Fruit fly (Drosophila melanogaster) whole organism, wandering third instar larva: ENCODE data around the gene CG43165.
A peak's percentile ranks its signal among the peaks of the same experiment; 100 is the strongest.

Experiments used
- Abd-B ChIP-seq: fragments of >200 bp; optimal IDR thresholded peaks from 2 replicates; lab custom pipeline; 2017; ENCODE audit warnings: missing biosample characterization, missing genetic modification characterization
- CG32264 ChIP-seq: fragments of 200-800 bp; sonication (Bioruptor generic); optimal IDR thresholded peaks from 2 replicates; lab custom pipeline; 2016; ENCODE audit warnings: missing biosample characterization, missing genetic modification characterization
- CG9705 ChIP-seq: fragments of 200-800 bp; sonication (Bioruptor generic); optimal IDR thresholded peaks from 2 replicates; lab custom pipeline; 2018; ENCODE audit warnings: missing biosample characterization, mild to moderate bottlenecking, missing genetic modification characterization
- CrebA ChIP-seq: fragments of 200-800 bp; sonication (Bioruptor generic); optimal IDR thresholded peaks from 2 replicates; lab custom pipeline; 2016; ENCODE audit warnings: missing biosample characterization, mild to moderate bottlenecking, missing genetic modification characterization, borderline replicate concordance
- Dfd ChIP-seq: fragments of >200 bp; optimal IDR thresholded peaks from 2 replicates; lab custom pipeline; 2017; ENCODE audit warnings: missing biosample characterization, missing genetic modification characterization
- Dif ChIP-seq: fragments of 200-275, 200-300 bp; sonication (Bioruptor generic); optimal IDR thresholded peaks from 2 replicates; lab custom pipeline; 2018; ENCODE audit warnings: missing biosample characterization, missing genetic modification characterization; ENCODE audit not compliant: partially characterized antibody
- GATAd ChIP-seq: sonication (Bioruptor generic); optimal IDR thresholded peaks from 2 replicates; lab custom pipeline; 2016; ENCODE audit warnings: missing biosample characterization, missing genetic modification characterization
- HLH106 ChIP-seq: fragments of 200-800 bp; optimal IDR thresholded peaks from 3 replicates; lab custom pipeline; 2019; ENCODE audit warnings: missing biosample characterization, mild to moderate bottlenecking, missing genetic modification characterization, moderate library complexity
- Hnf4 ChIP-seq: fragments of 200-800 bp; sonication (Bioruptor generic); optimal IDR thresholded peaks from 2 replicates; lab custom pipeline; 2016; ENCODE audit warnings: missing biosample characterization, mild to moderate bottlenecking, missing genetic modification characterization
- Hr78 ChIP-seq: fragments of >200 bp; optimal IDR thresholded peaks from 2 replicates; lab custom pipeline; 2017; ENCODE audit warnings: missing biosample characterization, missing genetic modification characterization
- Hr83 ChIP-seq: fragments of 200-300 bp; sonication (Bioruptor generic); optimal IDR thresholded peaks from 2 replicates; lab custom pipeline; 2016; ENCODE audit warnings: missing biosample characterization, mild to moderate bottlenecking, missing genetic modification characterization, moderate library complexity; ENCODE audit not compliant: poor library complexity, severe bottlenecking
- Jra ChIP-seq: sonication (Bioruptor generic); optimal IDR thresholded peaks from 2 replicates; lab custom pipeline; 2016; ENCODE audit warnings: missing biosample characterization, missing genetic modification characterization
- Mio ChIP-seq: sonication (Bioruptor generic); optimal IDR thresholded peaks from 2 replicates; lab custom pipeline; 2016; ENCODE audit warnings: missing biosample characterization, missing genetic modification characterization
- Myc ChIP-seq: fragments of >200 bp; optimal IDR thresholded peaks from 2 replicates; lab custom pipeline; 2017
- OdsH ChIP-seq: fragments of 200-800 bp; sonication (Bioruptor generic); optimal IDR thresholded peaks from 2 replicates; lab custom pipeline; 2016; ENCODE audit warnings: missing biosample characterization, mild to moderate bottlenecking, missing genetic modification characterization
- Rel ChIP-seq, 2 experiments: fragments of 200-800 bp; sonication (Bioruptor generic) in 1 of 2; optimal IDR thresholded peaks; 2 replicates in 1 of 2; 3 replicates in 1 of 2; lab custom pipeline; 2016 to 2019; ENCODE audit warnings: mild to moderate bottlenecking in 2 of 2, missing biosample characterization in 2 of 2, missing genetic modification characterization in 2 of 2, moderate library complexity in 1 of 2
- Sp1 ChIP-seq: fragments of 200-800 bp; sonication (Bioruptor generic); optimal IDR thresholded peaks from 3 replicates; lab custom pipeline; 2019; ENCODE audit warnings: missing biosample characterization, mild to moderate bottlenecking, missing genetic modification characterization, moderate library complexity
- Vsx2 ChIP-seq: fragments of 200-300, 225-300 bp; sonication (Bioruptor generic); optimal IDR thresholded peaks from 2 replicates; lab custom pipeline; 2018; ENCODE audit warnings: missing biosample characterization, missing genetic modification characterization; ENCODE audit not compliant: partially characterized antibody
- br ChIP-seq: fragments of 200-800 bp; sonication (Bioruptor generic); optimal IDR thresholded peaks from 2 replicates; lab custom pipeline; 2016; ENCODE audit warnings: missing biosample characterization, missing genetic modification characterization
- brk ChIP-seq: fragments of 200-800 bp; sonication (Bioruptor generic); optimal IDR thresholded peaks from 2 replicates; lab custom pipeline; 2016; ENCODE audit warnings: missing biosample characterization, mild to moderate bottlenecking, missing genetic modification characterization
- dl ChIP-seq, 2 experiments: fragments of 175-275, 200-275 bp in 1 of 2; fragments of 200-275 bp in 1 of 2; sonication (Bioruptor generic); optimal IDR thresholded peaks; lab custom pipeline; 2018; ENCODE audit warnings: mild to moderate bottlenecking in 2 of 2, missing biosample characterization in 2 of 2, missing genetic modification characterization in 2 of 2, moderate library complexity in 2 of 2; ENCODE audit not compliant: partially characterized antibody in 2 of 2, insufficient read depth in 1 of 2
- dmrt93B ChIP-seq: fragments of 200-800 bp; sonication (Bioruptor generic); optimal IDR thresholded peaks from 2 replicates; lab custom pipeline; 2018; ENCODE audit warnings: missing biosample characterization, mild to moderate bottlenecking, missing genetic modification characterization
- dsf ChIP-seq: sonication (Bioruptor generic); optimal IDR thresholded peaks from 2 replicates; lab custom pipeline; 2016; ENCODE audit warnings: missing biosample characterization, missing genetic modification characterization, borderline replicate concordance
- ey ChIP-seq: fragments of 200-800 bp; sonication (Bioruptor generic); optimal IDR thresholded peaks from 2 replicates; lab custom pipeline; 2016; ENCODE audit warnings: missing biosample characterization, missing genetic modification characterization
- foxo ChIP-seq, 2 experiments: fragments of 200-800 bp; sonication (Bioruptor generic); optimal IDR thresholded peaks; 2 replicates in 1 of 2; 3 replicates in 1 of 2; lab custom pipeline; 2016 to 2017; ENCODE audit warnings: missing biosample characterization in 2 of 2, missing genetic modification characterization in 2 of 2
- fru ChIP-seq: fragments of 200-800 bp; sonication (Bioruptor generic); optimal IDR thresholded peaks from 3 replicates; lab custom pipeline; 2016; ENCODE audit warnings: missing biosample characterization, mild to moderate bottlenecking, missing genetic modification characterization
- h ChIP-seq: fragments of 200-800 bp; sonication (Bioruptor generic); optimal IDR thresholded peaks from 3 replicates; lab custom pipeline; 2016; ENCODE audit warnings: missing biosample characterization, mild to moderate bottlenecking, missing genetic modification characterization
- jim ChIP-seq: fragments of 175-275, 200-325 bp; sonication (Bioruptor generic); optimal IDR thresholded peaks from 2 replicates; lab custom pipeline; 2016; ENCODE audit warnings: missing biosample characterization, mild to moderate bottlenecking, missing genetic modification characterization
- lola ChIP-seq: fragments of >200 bp; optimal IDR thresholded peaks from 2 replicates; lab custom pipeline; 2017; ENCODE audit warnings: missing biosample characterization, missing genetic modification characterization
- pan ChIP-seq: fragments of >200 bp; optimal IDR thresholded peaks from 2 replicates; lab custom pipeline; 2017
- psq ChIP-seq: fragments of 200-800 bp; sonication (Bioruptor generic); optimal IDR thresholded peaks from 3 replicates; lab custom pipeline; 2017; ENCODE audit warnings: missing biosample characterization, mild to moderate bottlenecking, missing genetic modification characterization, moderate library complexity
- rgr ChIP-seq: fragments of 200-800 bp; sonication (Bioruptor generic); optimal IDR thresholded peaks from 3 replicates; lab custom pipeline; 2016; ENCODE audit warnings: missing biosample characterization, mild to moderate bottlenecking, missing genetic modification characterization
- sage ChIP-seq: fragments of 200-800 bp; sonication (Bioruptor generic); optimal IDR thresholded peaks from 2 replicates; lab custom pipeline; 2016; ENCODE audit warnings: missing biosample characterization, mild to moderate bottlenecking, missing genetic modification characterization
- sv ChIP-seq: fragments of 200-800 bp; sonication (Bioruptor generic); optimal IDR thresholded peaks from 3 replicates; lab custom pipeline; 2016; ENCODE audit warnings: missing biosample characterization, missing genetic modification characterization
- tai ChIP-seq: sonication (Bioruptor generic); optimal IDR thresholded peaks from 2 replicates; lab custom pipeline; 2016; ENCODE audit warnings: missing biosample characterization, missing genetic modification characterization
- usp ChIP-seq: fragments of >200 bp; optimal IDR thresholded peaks from 2 replicates; lab custom pipeline; 2017; ENCODE audit warnings: missing biosample characterization, missing genetic modification characterization
- woc ChIP-seq: sonication (Bioruptor generic); optimal IDR thresholded peaks from 2 replicates; lab custom pipeline; 2016; ENCODE audit warnings: missing biosample characterization, mild to moderate bottlenecking, missing genetic modification characterization

CG43165 gene

dm6 chr2L:3657349-3658142 is 37.3 kb downstream of the CG43165 start (continued):
- TF ChIP-seq Dif (GFP tag; lab: Kevin White, UChicago) (no peak), tai (GFP tag; lab: Kevin White, UChicago) (peak; percentile 46), lola (no peak), Myc (lab: Kevin White, UChicago) (peak; percentile 90), CG32264 (no peak), jim (GFP tag; lab: Kevin White, UChicago) (no peak), Jra (GFP tag; lab: Kevin White, UChicago) (no peak), Abd-B (GFP tag; lab: Kevin White, UChicago) (no peak), Sp1 (GFP tag; lab: Kevin White, UChicago) (no peak), Rel (GFP tag; optimal IDR thresholded peaks at IDR 0.05; lab: Kevin White, UChicago) (no peak), Rel (tag; optimal IDR thresholded peaks at IDR 0.05; lab: Kevin White, UChicago) (no peak), rgr (peak; percentile 34)

dm6 chr2L:3656667-3657066 is 38.2 kb downstream of the CG43165 start, which contains the start of gene for:
for (minus strand) TSS chr2L:3656953.
- peak; percentile 14 for TF ChIP-seq fru (GFP tag; lab: Kevin White, UChicago)
- no peak for TF ChIP-seq sv
- TF ChIP-seq, all 38 proteins: peak for 1

- peak; percentile 99 for TF ChIP-seq Hnf4 (GFP tag; lab: Kevin White, UChicago)
- peak; percentile 96 for TF ChIP-seq brk (GFP tag; lab: Kevin White, UChicago)
- TF ChIP-seq usp (GFP tag; lab: Kevin White, UChicago), result no peak
- peak; percentile 99 for TF ChIP-seq br (GFP tag; lab: Kevin White, UChicago)
- TF ChIP-seq Hr83 (GFP tag; lab: Kevin White, UChicago), result peak; percentile 80
- TF ChIP-seq psq (GFP tag; lab: Kevin White, UChicago), result peak; percentile 98
- TF ChIP-seq CrebA (GFP tag; lab: Kevin White, UChicago), result peak; percentile 96
- TF ChIP-seq Rel (GFP tag; optimal IDR thresholded peaks at IDR 0.05; lab: Kevin White, UChicago), result peak; percentile 93
- TF ChIP-seq Rel (tag; optimal IDR thresholded peaks at IDR 0.05; lab: Kevin White, UChicago), result peak; percentile 95
- peak; percentile 99 for TF ChIP-seq rgr
- peak; percentile 91 for TF ChIP-seq dsf (GFP tag; lab: Kevin White, UChicago)
- peak; percentile 97 for TF ChIP-seq dmrt93B
- TF ChIP-seq woc (GFP tag; lab: Kevin White, UChicago), result peak; percentile 99
- TF ChIP-seq ey, result peak; percentile 99
- peak; percentile 96 for TF ChIP-seq CG32264
- peak; percentile 99 for TF ChIP-seq CG9705 (GFP tag; lab: Kevin White, UChicago)
- TF ChIP-seq foxo (GFP tag; optimal IDR thresholded peaks at IDR 0.05; lab: Kevin White, UChicago), result peak; percentile 97 to 99
- TF ChIP-seq OdsH (GFP tag; lab: Kevin White, UChicago), result peak; percentile 99
- TF ChIP-seq Sp1 (GFP tag; lab: Kevin White, UChicago), result peak; percentile 99
- TF ChIP-seq pan (lab: Kevin White, UChicago), result no peak
- peak; percentile 61 for TF ChIP-seq jim (GFP tag; lab: Kevin White, UChicago)
- peak; percentile 99 for TF ChIP-seq fru (GFP tag; lab: Kevin White, UChicago)
- TF ChIP-seq GATAd, result peak; percentile 72
- no peak for TF ChIP-seq Abd-B (GFP tag; lab: Kevin White, UChicago)
- TF ChIP-seq Dif (GFP tag; lab: Kevin White, UChicago), result no peak
- peak; percentile 97 for TF ChIP-seq sv
- peak; percentile 99 for TF ChIP-seq HLH106
- peak; percentile 99 for TF ChIP-seq h
- peak; percentile 94 for TF ChIP-seq Jra (GFP tag; lab: Kevin White, UChicago)
- TF ChIP-seq Vsx2 (GFP tag; lab: Kevin White, UChicago), result no peak
- TF ChIP-seq Mio, result peak; percentile 90
- no peak for TF ChIP-seq Myc (lab: Kevin White, UChicago)
- TF ChIP-seq lola, result no peak
- TF ChIP-seq Hr78 (GFP tag; lab: Kevin White, UChicago), result no peak
- peak; percentile 96 for TF ChIP-seq tai (GFP tag; lab: Kevin White, UChicago)
- no peak for TF ChIP-seq dl (GFP tag; optimal IDR thresholded peaks at IDR 0.05; lab: Kevin White, UChicago; ENCODE audit: insufficient read depth in 1 of 2, partially characterized antibody in 2 of 2)
- no peak for TF ChIP-seq Dfd
- peak; percentile 96 for TF ChIP-seq sage (GFP tag; lab: Kevin White, UChicago)
Measured at dm6 chr2L:3655698-3656105, 39.1 kb downstream of the CG43165 start.
